Worm (Caenorhabditis elegans) whole organism, midembryonic: ENCODE results near the gene Y12A6A.1.

Source experiments
- T22C8.4 ChIP-seq: fragments of 200-800 bp; sonication (Bioruptor generic); IDR thresholded peaks from 2 replicates; pipeline ENCODE4 v1.3.6; 2022; ENCODE audit warnings: missing genetic modification characterization, missing compliant biosample characterization
- flt-1 ChIP-seq: fragments of 200-800 bp; sonication (Bioruptor generic); IDR thresholded peaks from 2 replicates; pipeline ENCODE4 v1.3.6; 2022; ENCODE audit warnings: missing genetic modification characterization, missing compliant biosample characterization
- klf-2 ChIP-seq: fragments of 200-800 bp; sonication (Bioruptor generic); conservative IDR thresholded peaks from 2 replicates; pipeline ENCODE4 v1.3.6; 2022; ENCODE audit warnings: missing genetic modification reagents, missing genetic modification characterization, missing compliant biosample characterization

DNA sequence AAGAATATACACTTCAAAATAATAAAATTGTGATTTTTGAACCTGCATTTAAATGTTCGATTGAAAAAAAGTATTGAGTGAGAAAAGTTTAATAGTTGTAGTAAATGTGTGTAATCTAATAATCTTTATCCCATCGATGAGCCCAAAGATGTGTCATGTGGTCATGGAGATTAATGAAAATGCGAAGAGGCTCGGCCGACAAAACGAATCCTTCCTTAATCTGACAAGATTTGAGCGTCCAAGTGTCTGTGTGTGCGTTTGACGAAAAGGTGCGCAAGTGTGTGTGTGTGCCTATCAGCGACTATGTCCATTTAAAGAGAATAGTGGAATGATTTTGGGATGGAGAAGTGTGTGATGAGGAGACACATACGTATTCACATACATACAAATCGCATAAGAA is 47.5 kb downstream of the Y12A6A.1 start:
- TF ChIP-seq T22C8.4 = no peak
- no peak for TF ChIP-seq flt-1 (GFP tag; lab: Robert Waterston, UW)
- no peak for TF ChIP-seq klf-2 (GFP tag; lab: Robert Waterston, UW)
